Worm (Caenorhabditis elegans) whole organism, L4 larva: ENCODE measurements around the gene str-131.

Source experiments
- F49E8.2 ChIP-seq: sonication (generic microtip); optimal IDR thresholded peaks from 2 replicates; lab custom pipeline; 2016; ENCODE audit warnings: missing compliant biosample characterization, mild to moderate bottlenecking, missing genetic modification characterization, borderline replicate concordance
- R02D3.7 ChIP-seq: fragments of 150-350 bp; sonication (generic microtip); optimal IDR thresholded peaks from 3 replicates; lab custom pipeline; 2014; ENCODE audit warnings: missing biosample characterization, missing genetic modification characterization
- T20F7.1 ChIP-seq: fragments of 200-800 bp; sonication (Bioruptor generic); optimal IDR thresholded peaks from 2 replicates; lab custom pipeline; 2018; ENCODE audit warnings: mild to moderate bottlenecking, missing genetic modification characterization, missing compliant biosample characterization
- T26A8.4 ChIP-seq: fragments of 200-800 bp; sonication (Bioruptor generic); IDR thresholded peaks from 2 replicates; pipeline ENCODE4 v1.3.6; 2022; ENCODE audit warnings: missing genetic modification characterization, missing compliant biosample characterization
- Y48G9A.11 ChIP-seq: fragments of 200-800 bp; sonication (Bioruptor generic); IDR thresholded peaks from 2 replicates; pipeline ENCODE4 v1.3.6; 2022; ENCODE audit warnings: missing genetic modification reagents, missing genetic modification characterization, missing compliant biosample characterization
- Y75B8A.6 ChIP-seq: fragments of 200-800 bp; sonication (Bioruptor generic); IDR thresholded peaks from 2 replicates; pipeline ENCODE4 v1.3.6; 2022; ENCODE audit warnings: missing genetic modification reagents, missing genetic modification characterization, missing compliant biosample characterization
- ZK337.2 ChIP-seq: fragments of 200-800 bp; sonication (Bioruptor generic); IDR thresholded peaks from 2 replicates; pipeline ENCODE4 v1.3.6; 2022; ENCODE audit warnings: missing genetic modification reagents, missing genetic modification characterization, missing compliant biosample characterization
- aly-2 ChIP-seq: sonication (generic microtip); optimal IDR thresholded peaks from 2 replicates; lab custom pipeline; 2018; ENCODE audit warnings: missing biosample characterization, missing genetic modification characterization
- ama-1 ChIP-seq: fragments of 150-350 bp; optimal IDR thresholded peaks from 2 replicates; lab custom pipeline; 2014; ENCODE audit warnings: inconsistent platforms, mixed read lengths
- attf-4 ChIP-seq: sonication (generic microtip); optimal IDR thresholded peaks from 3 replicates; lab custom pipeline; 2017; ENCODE audit warnings: missing biosample characterization, missing genetic modification characterization
- ceh-28 ChIP-seq: fragments of 150-350 bp; optimal IDR thresholded peaks from 2 replicates; lab custom pipeline; 2014; ENCODE audit warnings: missing biosample characterization, missing genetic modification reagents, missing genetic modification characterization
- ceh-32 ChIP-seq: sonication (generic microtip); optimal IDR thresholded peaks from 2 replicates; lab custom pipeline; 2016; ENCODE audit warnings: mild to moderate bottlenecking, missing genetic modification characterization, missing compliant biosample characterization; ENCODE audit not compliant: poor library complexity
- ceh-82 ChIP-seq: sonication (generic microtip); optimal IDR thresholded peaks from 2 replicates; lab custom pipeline; 2017; ENCODE audit warnings: missing biosample characterization, missing genetic modification characterization
- ces-1 ChIP-seq: fragments of 150-350 bp; sonication (generic microtip); optimal IDR thresholded peaks from 4 replicates; lab custom pipeline; 2014; ENCODE audit warnings: missing biosample characterization, missing genetic modification reagents, missing genetic modification characterization
- ctbp-1 ChIP-seq: fragments of 200-800 bp; sonication (Bioruptor generic); IDR thresholded peaks from 2 replicates; pipeline ENCODE4 v1.3.6; 2022; ENCODE audit warnings: missing genetic modification reagents, missing genetic modification characterization, missing compliant biosample characterization
- daf-12 ChIP-seq: fragments of 150-350 bp; optimal IDR thresholded peaks from 2 replicates; lab custom pipeline; 2014; ENCODE audit warnings: missing biosample characterization, missing genetic modification reagents, missing genetic modification characterization
- daf-19 ChIP-seq: fragments of 200-800 bp; sonication (Bioruptor generic); conservative IDR thresholded peaks from 2 replicates; pipeline ENCODE4 v1.3.6; 2022; ENCODE audit warnings: missing genetic modification characterization, missing compliant biosample characterization
- dmd-9 ChIP-seq: fragments of 200-800 bp; sonication (Bioruptor generic); IDR thresholded peaks from 2 replicates; pipeline ENCODE4 v1.3.6; 2022; ENCODE audit warnings: missing genetic modification reagents, missing genetic modification characterization, missing compliant biosample characterization
- jun-1 ChIP-seq: fragments of 150-350 bp; optimal IDR thresholded peaks from 2 replicates; lab custom pipeline; 2014; ENCODE audit warnings: missing biosample characterization, missing genetic modification reagents, missing genetic modification characterization
- lim-7 ChIP-seq: fragments of 200-800 bp; sonication (Bioruptor generic); IDR thresholded peaks from 2 replicates; pipeline ENCODE4 v1.3.6; 2022; ENCODE audit warnings: missing genetic modification characterization, missing compliant biosample characterization
- lin-13 ChIP-seq: fragments of 150-350 bp; optimal IDR thresholded peaks from 2 replicates; lab custom pipeline; 2014; ENCODE audit warnings: missing biosample characterization, missing genetic modification reagents, missing genetic modification characterization
- lin-15B ChIP-seq: fragments of 150-350 bp; sonication (generic microtip); optimal IDR thresholded peaks from 3 replicates; lab custom pipeline; 2014; ENCODE audit warnings: missing biosample characterization, missing genetic modification characterization
- lin-38 ChIP-seq: fragments of 200-800 bp; sonication (Bioruptor generic); IDR thresholded peaks from 2 replicates; pipeline ENCODE4 v1.3.6; 2022; ENCODE audit warnings: missing genetic modification reagents, missing genetic modification characterization, missing compliant biosample characterization
- lin-39 ChIP-seq: fragments of 150-350 bp; optimal IDR thresholded peaks from 2 replicates; lab custom pipeline; 2014; ENCODE audit warnings: missing biosample characterization, missing genetic modification reagents, missing genetic modification characterization
- madf-5 ChIP-seq, 2 experiments: fragments of 200-800 bp; sonication (Bioruptor generic); IDR thresholded peaks; 2 replicates each; pipeline ENCODE4 v1.3.6; 2022; ENCODE audit warnings: missing compliant biosample characterization in 2 of 2, missing genetic modification characterization in 2 of 2
- madf-9 ChIP-seq: fragments of 200-800 bp; sonication (Bioruptor generic); conservative IDR thresholded peaks from 2 replicates; pipeline ENCODE4 v1.3.6; 2022; ENCODE audit warnings: missing genetic modification reagents, missing genetic modification characterization, missing compliant biosample characterization
- mdt-29 ChIP-seq: fragments of 200-800 bp; sonication (Bioruptor generic); IDR thresholded peaks from 2 replicates; pipeline ENCODE4 v1.3.6; 2022; ENCODE audit warnings: missing genetic modification reagents, missing genetic modification characterization, missing compliant biosample characterization
- mep-1 ChIP-seq: fragments of 150-350 bp; sonication (generic microtip); optimal IDR thresholded peaks from 3 replicates; lab custom pipeline; 2014; ENCODE audit warnings: missing biosample characterization, missing genetic modification characterization
- mxl-2 ChIP-seq: fragments of 200-800 bp; sonication (Bioruptor generic); conservative IDR thresholded peaks from 2 replicates; pipeline ENCODE4 v1.3.6; 2022; ENCODE audit warnings: missing genetic modification reagents, missing genetic modification characterization, missing compliant biosample characterization
- nhr-11 ChIP-seq: fragments of 150-350 bp; optimal IDR thresholded peaks from 2 replicates; lab custom pipeline; 2014; ENCODE audit warnings: missing biosample characterization, missing genetic modification characterization
- nhr-237 ChIP-seq: sonication (generic microtip); optimal IDR thresholded peaks from 2 replicates; lab custom pipeline; 2017; ENCODE audit warnings: missing biosample characterization, missing genetic modification characterization
- nhr-41 ChIP-seq: fragments of 200-800 bp; sonication (Bioruptor generic); IDR thresholded peaks from 2 replicates; pipeline ENCODE4 v1.3.6; 2022; ENCODE audit warnings: missing genetic modification reagents, missing genetic modification characterization, missing compliant biosample characterization
- nhr-77 ChIP-seq: fragments of 150-350 bp; optimal IDR thresholded peaks from 2 replicates; lab custom pipeline; 2014; ENCODE audit warnings: missing biosample characterization, missing genetic modification characterization
- pha-4 ChIP-seq, 2 experiments: fragments of 150-350 bp in 1 of 2; fragments of 200-800 bp in 1 of 2; sonication (Bioruptor generic) in 1 of 2; IDR thresholded peaks in 1 of 2; optimal IDR thresholded peaks in 1 of 2; 2 replicates each; pipeline versions ENCODE4 v1.3.6 to Lab custom; 2014 to 2022; ENCODE audit warnings: missing genetic modification characterization in 2 of 2, missing genetic modification reagents in 2 of 2, missing biosample characterization in 1 of 2, missing compliant biosample characterization in 1 of 2
- php-3 ChIP-seq: fragments of 200-800 bp; sonication (Bioruptor generic); IDR thresholded peaks from 2 replicates; pipeline ENCODE4 v1.3.6; 2022; ENCODE audit warnings: missing genetic modification reagents, missing genetic modification characterization, missing compliant biosample characterization
- pqm-1 ChIP-seq: sonication (generic microtip); optimal IDR thresholded peaks from 2 replicates; lab custom pipeline; 2017; ENCODE audit warnings: missing biosample characterization, missing genetic modification characterization
- rbr-2 ChIP-seq: sonication (generic microtip); optimal IDR thresholded peaks from 2 replicates; lab custom pipeline; 2016; ENCODE audit warnings: missing genotype, missing genetic modification characterization, missing compliant biosample characterization
- set-16 ChIP-seq: fragments of 200-800 bp; sonication (Bioruptor generic); IDR thresholded peaks from 2 replicates; pipeline ENCODE4 v1.3.6; 2022; ENCODE audit warnings: missing genetic modification reagents, missing genetic modification characterization, missing compliant biosample characterization
- snpc-1.2 ChIP-seq: fragments of 200-800 bp; sonication (Bioruptor generic); IDR thresholded peaks from 2 replicates; pipeline ENCODE4 v1.3.6; 2022; ENCODE audit warnings: missing genetic modification reagents, missing genetic modification characterization, missing compliant biosample characterization
- spr-1 ChIP-seq: sonication (generic microtip); optimal IDR thresholded peaks from 2 replicates; lab custom pipeline; 2016; ENCODE audit warnings: mild to moderate bottlenecking, missing genetic modification characterization, missing compliant biosample characterization
- unc-39 ChIP-seq: sonication (generic microtip); optimal IDR thresholded peaks from 2 replicates; lab custom pipeline; 2017; ENCODE audit warnings: missing biosample characterization, missing genetic modification characterization
- unc-62 ChIP-seq, 3 experiments: fragments of 150-350 bp in 1 of 3; sonication (generic microtip); optimal IDR thresholded peaks in 2 of 3; peaks in 1 of 3; 1 replicate in 1 of 3; 2 replicates in 2 of 3; lab custom pipeline; 2014 to 2017; ENCODE audit warnings: missing biosample characterization in 3 of 3, missing genetic modification characterization in 3 of 3, missing genetic modification reagents in 3 of 3, missing genotype in 1 of 3
- vab-7 ChIP-seq: fragments of 200-800 bp; sonication (Bioruptor generic); IDR thresholded peaks from 2 replicates; pipeline ENCODE4 v1.3.6; 2022; ENCODE audit warnings: missing genetic modification reagents, missing genetic modification characterization, missing compliant biosample characterization
- zag-1 ChIP-seq: fragments of 150-350 bp; optimal IDR thresholded peaks from 2 replicates; lab custom pipeline; 2014; ENCODE audit warnings: missing biosample characterization, missing genetic modification characterization
- zfp-2 ChIP-seq: sonication (generic microtip); optimal IDR thresholded peaks from 2 replicates; lab custom pipeline; 2016; ENCODE audit warnings: mild to moderate bottlenecking, missing genetic modification characterization, missing compliant biosample characterization
- zfp-3 ChIP-seq: fragments of 200-800 bp; sonication (Bioruptor generic); conservative IDR thresholded peaks from 2 replicates; pipeline ENCODE4 v1.3.6; 2022; ENCODE audit warnings: missing genetic modification reagents, missing genetic modification characterization, missing compliant biosample characterization
- zip-11 ChIP-seq: fragments of 200-800 bp; sonication (Bioruptor generic); IDR thresholded peaks from 2 replicates; pipeline ENCODE4 v1.3.6; 2022; ENCODE audit warnings: missing genetic modification characterization, missing compliant biosample characterization
- ztf-11 ChIP-seq: fragments of 150-350 bp; optimal IDR thresholded peaks from 2 replicates; lab custom pipeline; 2014; ENCODE audit warnings: missing biosample characterization, missing genetic modification characterization

The str-131 gene

DNA sequence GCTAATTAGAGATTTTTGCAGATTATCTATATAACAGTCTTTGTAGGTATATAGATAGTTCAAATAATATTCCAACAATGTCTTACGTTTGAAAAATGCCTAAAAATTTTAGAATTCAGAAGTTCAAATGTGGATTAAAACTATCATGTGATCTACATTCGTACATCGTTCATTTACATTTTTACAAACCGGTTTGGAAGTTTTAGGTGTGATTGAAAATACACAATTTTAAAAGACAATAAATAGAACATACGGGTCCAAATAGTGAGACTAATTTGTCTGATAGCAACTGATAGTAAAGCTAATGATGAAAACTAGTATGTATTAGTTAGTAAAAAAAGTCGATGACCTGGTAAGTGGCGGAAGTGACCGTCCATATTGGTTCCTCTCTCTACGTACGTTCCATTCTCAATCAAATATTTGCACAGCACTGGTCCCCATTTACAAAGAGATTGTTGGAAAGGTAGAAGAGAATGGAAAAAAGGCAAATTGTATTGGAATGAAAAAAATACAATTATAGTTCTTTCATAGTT lies 40.1 kb downstream of the str-131 start:
- no peak for TF ChIP-seq mxl-2 (GFP tag; lab: Robert Waterston, UW)
- TF ChIP-seq Y75B8A.6 (GFP tag; lab: Robert Waterston, UW) = no peak
- TF ChIP-seq unc-62 (GFP tag; optimal IDR thresholded peaks at IDR 0.05 in 1 of 2; lab: Kevin White, UChicago) = peak in 1 of 2 experiments; percentile 94
- TF ChIP-seq unc-62 (tag; optimal IDR thresholded peaks at IDR 0.05; lab: Kevin White, UChicago) = no peak
- TF ChIP-seq daf-12 (tag; lab: Kevin White, UChicago) = no peak
- no peak for TF ChIP-seq snpc-1.2 (GFP tag; lab: Robert Waterston, UW)
- TF ChIP-seq Y48G9A.11 = no peak
- TF ChIP-seq unc-39 = no peak

DNA sequence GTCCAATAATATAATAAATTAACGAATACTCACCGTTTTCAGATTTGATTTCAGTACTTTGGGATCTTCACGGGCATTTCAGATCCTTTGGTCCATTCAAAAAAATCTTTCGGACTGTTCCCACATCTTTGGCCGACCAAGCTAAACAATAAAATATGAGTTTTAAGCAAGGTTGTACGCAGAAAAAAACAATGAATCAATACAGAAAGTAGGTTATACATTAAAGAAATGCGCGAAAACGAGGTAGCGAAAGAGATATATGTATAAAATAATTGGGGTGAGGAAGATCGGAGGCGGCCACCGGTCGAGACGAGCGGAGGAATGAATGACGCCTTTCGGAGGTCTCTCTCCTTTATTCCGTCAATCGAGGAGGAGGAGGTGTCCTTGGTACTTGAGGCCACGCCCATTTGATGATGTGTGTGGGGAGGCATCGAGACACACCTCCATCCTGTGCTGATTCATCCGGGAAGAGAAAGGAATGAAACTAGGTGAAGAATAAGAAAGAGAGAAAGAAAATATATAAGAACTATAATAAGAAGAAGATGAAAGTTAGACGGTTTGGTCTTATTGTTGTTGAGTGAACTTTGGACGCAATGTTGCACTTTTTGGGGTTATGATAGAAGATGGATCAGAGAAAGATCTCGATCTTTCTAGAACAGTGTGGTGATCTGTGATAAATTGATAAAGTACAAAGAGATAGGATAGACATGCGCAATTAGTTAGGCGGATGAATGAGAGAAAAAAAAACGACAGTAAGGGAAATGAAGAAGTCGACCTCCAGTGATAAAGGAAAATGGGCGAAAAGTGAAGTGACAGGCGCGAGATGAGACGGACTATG lies 41.0 kb downstream of the str-131 start:
- TF ChIP-seq F49E8.2 (tag; lab: Kevin White, UChicago) = no peak
- no peak for TF ChIP-seq lin-15B (tag; lab: Kevin White, UChicago)
- TF ChIP-seq ZK337.2 (GFP tag; lab: Robert Waterston, UW) = no peak
- no peak for TF ChIP-seq R02D3.7 (tag; lab: Kevin White, UChicago)
- no peak for TF ChIP-seq spr-1 (tag; lab: Kevin White, UChicago)
- TF ChIP-seq ztf-11 (tag; lab: Kevin White, UChicago) = no peak
- TF ChIP-seq daf-19 (GFP tag; lab: Robert Waterston, UW) = no peak
- no peak for TF ChIP-seq nhr-237 (tag; lab: Kevin White, UChicago)
- TF ChIP-seq jun-1 (tag; lab: Kevin White, UChicago) = peak; percentile 8
- TF ChIP-seq nhr-41 = no peak
- TF ChIP-seq T26A8.4 (GFP tag; lab: Robert Waterston, UW) = no peak
- TF ChIP-seq php-3 (GFP tag; lab: Robert Waterston, UW) = no peak
- TF ChIP-seq T20F7.1 (GFP tag; lab: Kevin White, UChicago) = no peak
- TF ChIP-seq dmd-9 (GFP tag; lab: Robert Waterston, UW) = no peak
- TF ChIP-seq nhr-11 (tag; lab: Kevin White, UChicago) = no peak
- no peak for TF ChIP-seq attf-4 (tag; lab: Kevin White, UChicago)
- peak; percentile 40 for TF ChIP-seq rbr-2 (tag; lab: Kevin White, UChicago)
- TF ChIP-seq lin-39 (tag; lab: Kevin White, UChicago) = no peak
- TF ChIP-seq pqm-1 (tag; lab: Kevin White, UChicago) = no peak
- no peak for TF ChIP-seq ceh-28
- no peak for TF ChIP-seq ces-1 (GFP tag; lab: Kevin White, UChicago)
- TF ChIP-seq mep-1 (tag; lab: Kevin White, UChicago) = peak; percentile 5
- no peak for TF ChIP-seq ctbp-1 (GFP tag; lab: Robert Waterston, UW)
- no peak for TF ChIP-seq madf-5 (GFP tag; IDR thresholded peaks at IDR 0.05; lab: Robert Waterston, UW)
- no peak for TF ChIP-seq zfp-3 (GFP tag; lab: Robert Waterston, UW)
- no peak for TF ChIP-seq ceh-82 (tag; lab: Kevin White, UChicago)
- TF ChIP-seq zip-11 = no peak
- TF ChIP-seq aly-2 (tag; lab: Kevin White, UChicago) = no peak
- TF ChIP-seq lin-13 (GFP tag; lab: Kevin White, UChicago) = no peak
- peak; percentile 73; the same call in 1 of the 2 replicates for TF ChIP-seq mdt-29 (GFP tag; lab: Robert Waterston, UW)
- TF ChIP-seq nhr-77 = no peak
- TF ChIP-seq pha-4 (GFP tag; IDR thresholded peaks at IDR 0.05; lab: Robert Waterston, UW) = no peak
- TF ChIP-seq pha-4 (tag; optimal IDR thresholded peaks at IDR 0.05; lab: Kevin White, UChicago) = no peak
- TF ChIP-seq ceh-32 = no peak
- TF ChIP-seq madf-9 (GFP tag; lab: Robert Waterston, UW) = no peak
- TF ChIP-seq lim-7 (GFP tag; lab: Robert Waterston, UW) = no peak
- TF ChIP-seq lin-38 (GFP tag; lab: Robert Waterston, UW) = no peak
- TF ChIP-seq zfp-2 = no peak
- no peak for TF ChIP-seq zag-1 (tag; lab: Kevin White, UChicago)
- peak; percentile 88 for TF ChIP-seq ama-1 (lab: Kevin White, UChicago)
- no peak for TF ChIP-seq vab-7 (GFP tag; lab: Robert Waterston, UW)
- TF ChIP-seq set-16 (GFP tag; lab: Robert Waterston, UW) = peak; percentile 48; the same call in 1 of the 2 replicates
- no peak for TF ChIP-seq Y48G9A.11
